Worm (Caenorhabditis elegans): ENCODE data around the gene F26C11.4.
A peak's percentile ranks its signal among the peaks of the same experiment; 100 is the strongest.

Gene F26C11.4

DNA sequence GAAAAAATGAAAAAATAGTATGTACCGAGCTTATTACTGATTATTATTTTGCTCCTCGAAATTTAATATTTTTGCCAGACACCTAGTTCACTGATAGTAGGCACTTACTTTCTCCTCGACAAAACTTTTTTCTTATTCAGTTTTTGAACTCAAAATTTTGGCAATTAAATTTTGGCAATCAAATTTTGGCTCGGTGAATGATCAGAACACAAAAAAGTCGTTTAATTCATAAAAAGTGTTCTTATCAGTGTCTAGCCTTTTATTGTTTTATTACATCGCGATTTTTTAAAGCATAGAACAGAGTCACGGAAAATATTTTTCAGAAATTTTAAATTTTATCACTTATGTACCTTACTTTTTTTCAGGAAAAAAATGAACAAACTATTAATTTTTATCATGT, 20.9 kb downstream of the F26C11.4 start (continued):
- TF ChIP-seq zip-11 (GFP tag; IDR thresholded peaks at IDR 0.05) (no peak), lim-7 (GFP tag; IDR thresholded peaks at IDR 0.05) (no peak), saeg-2 (GFP tag; IDR thresholded peaks at IDR 0.05) (no peak), gei-8 (GFP tag; optimal IDR thresholded peaks at IDR 0.05) (no peak), ama-1 (optimal IDR thresholded peaks at IDR 0.05) (no peak), R02D3.7 (tag; optimal IDR thresholded peaks at IDR 0.05) (no peak), lin-39 (tag; optimal IDR thresholded peaks at IDR 0.05) (no peak), nhr-28 (tag; optimal IDR thresholded peaks at IDR 0.05) (no peak), pqm-1 (tag; optimal IDR thresholded peaks at IDR 0.05) (peak; percentile 13), ces-1 (GFP tag; optimal IDR thresholded peaks at IDR 0.05) (no peak), madf-5 (GFP tag; IDR thresholded peaks at IDR 0.05) (no peak), pha-4 (GFP tag; IDR thresholded peaks at IDR 0.05) (no peak), pha-4 (tag; optimal IDR thresholded peaks at IDR 0.05) (no peak), nhr-11 (tag; optimal IDR thresholded peaks at IDR 0.05) (no peak), unc-39 (tag; optimal IDR thresholded peaks at IDR 0.05) (no peak), nhr-10 (tag; optimal IDR thresholded peaks at IDR 0.05) (no peak), nhr-111 (GFP tag; optimal IDR thresholded peaks at IDR 0.05) (no peak), Y5F2A.4 (GFP tag; optimal IDR thresholded peaks at IDR 0.05) (no peak), attf-4 (tag; optimal IDR thresholded peaks at IDR 0.05) (no peak), ceh-28 (tag; optimal IDR thresholded peaks at IDR 0.05) (no peak)

DNA sequence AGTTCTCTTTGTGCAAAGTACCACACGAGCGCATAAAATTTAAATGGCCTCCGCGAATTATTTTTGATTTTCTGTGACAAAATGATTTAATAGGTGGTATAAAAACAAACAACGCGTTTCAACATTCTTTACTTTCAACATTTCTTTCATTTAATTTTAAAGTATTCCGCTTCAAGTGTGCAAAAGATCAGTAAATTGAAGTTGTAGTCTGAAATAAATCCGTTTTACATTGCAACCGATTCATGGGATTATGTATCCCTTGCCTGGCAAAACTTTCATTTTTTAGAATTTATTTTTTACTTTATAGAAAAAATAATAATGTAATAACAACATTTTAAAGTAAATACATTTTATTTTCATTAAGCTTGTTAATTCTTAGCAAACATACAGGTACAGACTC, 21.6 kb downstream of the F26C11.4 start, which contains the start of gene F26C11.1:
Gene F26C11.1 (plus strand): TSS at position 301 of the 400 bp plus-strand sequence.
- no peak for TF ChIP-seq php-3 (GFP tag; IDR thresholded peaks at IDR 0.05)
- TF ChIP-seq zag-1 (tag; optimal IDR thresholded peaks at IDR 0.05) = no peak
- TF ChIP-seq mes-2 (tag; optimal IDR thresholded peaks at IDR 0.05; ENCODE audit: poor library complexity, severe bottlenecking) = no peak
- TF ChIP-seq Y105C5A.15 (GFP tag; IDR thresholded peaks at IDR 0.05) = no peak
- TF ChIP-seq daf-16 (GFP tag; optimal IDR thresholded peaks at IDR 0.05) = no peak
- no peak for TF ChIP-seq daf-16 (tag; optimal IDR thresholded peaks at IDR 0.05)
- TF ChIP-seq unc-130 (GFP tag; optimal IDR thresholded peaks at IDR 0.05) = no peak
- TF ChIP-seq ceh-44 (GFP tag; IDR thresholded peaks at IDR 0.05) = no peak
- no peak for TF ChIP-seq ceh-28 (tag; optimal IDR thresholded peaks at IDR 0.05)
- TF ChIP-seq nhr-41 (GFP tag; IDR thresholded peaks at IDR 0.05) = no peak
- no peak for TF ChIP-seq nhr-25 (tag; optimal IDR thresholded peaks at IDR 0.05; ENCODE audit: borderline replicate concordance, insufficient read depth)

ce11 chrII:9892409-9892808, 23.7 kb downstream of the F26C11.4 start, which contains the start of gene C08H9.16:
TSS of gene C08H9.16 (plus strand) at chrII:9892778.
- no peak for TF ChIP-seq lir-3 (tag; optimal IDR thresholded peaks at IDR 0.05)
- TF ChIP-seq ama-1 (optimal IDR thresholded peaks at IDR 0.05) = no peak
- TF ChIP-seq F26F4.8 (GFP tag; conservative IDR thresholded peaks at IDR 0.05) = no peak
- TF ChIP-seq unc-62 (GFP tag; optimal IDR thresholded peaks at IDR 0.05 in 1 of 2) = no peak
- no peak for TF ChIP-seq unc-62 (tag; optimal IDR thresholded peaks at IDR 0.05)
- no peak for TF ChIP-seq skn-1 (tag; optimal IDR thresholded peaks at IDR 0.05)
- TF ChIP-seq F37D6.2 (tag; optimal IDR thresholded peaks at IDR 0.05) = no peak
- no peak for TF ChIP-seq ceh-20 (GFP tag; IDR thresholded peaks at IDR 0.05)
- TF ChIP-seq nhr-41 (GFP tag; IDR thresholded peaks at IDR 0.05) = no peak
- no peak for TF ChIP-seq nhr-25 (tag; optimal IDR thresholded peaks at IDR 0.05; ENCODE audit: borderline replicate concordance, insufficient read depth)
- TF ChIP-seq T26A8.4 (GFP tag; IDR thresholded peaks at IDR 0.05) = no peak
- TF ChIP-seq lsy-2 (tag; optimal IDR thresholded peaks at IDR 0.05) = peak; percentile 89 to 99
- no peak for TF ChIP-seq zip-2 (tag; optimal IDR thresholded peaks at IDR 0.05)
- no peak for TF ChIP-seq lin-39 (tag; optimal IDR thresholded peaks at IDR 0.05)
- no peak for TF ChIP-seq madf-9 (GFP tag; conservative IDR thresholded peaks at IDR 0.05)
- no peak for TF ChIP-seq jun-1 (tag; optimal IDR thresholded peaks at IDR 0.05)
- no peak for TF ChIP-seq ztf-11 (tag; optimal IDR thresholded peaks at IDR 0.05)
- TF ChIP-seq dmd-6 (GFP tag; IDR thresholded peaks at IDR 0.05) = peak; percentile 26; the same call in 1 of the 2 replicates
- TF ChIP-seq lin-29 (GFP tag; IDR thresholded peaks at IDR 0.05) = no peak
- TF ChIP-seq tag-97 (GFP tag; IDR thresholded peaks at IDR 0.05) = no peak
- TF ChIP-seq snpc-1.2 (GFP tag; IDR thresholded peaks at IDR 0.05) = no peak
- TF ChIP-seq ztf-7 (tag; optimal IDR thresholded peaks at IDR 0.05) = no peak
- TF ChIP-seq F49E8.2 (tag; optimal IDR thresholded peaks at IDR 0.05; ENCODE audit: borderline replicate concordance) = no peak
- TF ChIP-seq set-16 (GFP tag; IDR thresholded peaks at IDR 0.05) = no peak
- TF ChIP-seq rbr-2 (tag; optimal IDR thresholded peaks at IDR 0.05) = peak; percentile 20
- no peak for TF ChIP-seq Y105C5A.15 (GFP tag; IDR thresholded peaks at IDR 0.05)
- TF ChIP-seq nhr-6 (tag; optimal IDR thresholded peaks at IDR 0.05) = peak; percentile 13
